Worm (Caenorhabditis elegans) whole organism, young adult: Measurements from ENCODE around the gene cyp-43A1.

Experiments used
- C17E4.6 ChIP-seq: fragments of 200-800 bp; sonication (Bioruptor generic); IDR thresholded peaks from 2 replicates; pipeline ENCODE4 v1.3.6; 2022; ENCODE audit warnings: missing genetic modification reagents, missing genetic modification characterization, missing compliant biosample characterization
- F22D6.2 ChIP-seq: sonication (generic microtip); optimal IDR thresholded peaks from 2 replicates; lab custom pipeline; 2016; ENCODE audit warnings: mild to moderate bottlenecking, missing genetic modification characterization, missing compliant biosample characterization
- F39B2.1 ChIP-seq: fragments of 200-800 bp; sonication (Bioruptor generic); IDR thresholded peaks from 2 replicates; pipeline ENCODE4 v1.3.6; 2022; ENCODE audit warnings: missing genetic modification reagents, missing genetic modification characterization, missing compliant biosample characterization
- F55B11.4 ChIP-seq: sonication (generic microtip); optimal IDR thresholded peaks from 2 replicates; lab custom pipeline; 2016; ENCODE audit warnings: missing compliant biosample characterization, missing genetic modification characterization, borderline replicate concordance; ENCODE audit not compliant: insufficient read depth
- F57A8.1 ChIP-seq: fragments of 200-800 bp; sonication (Bioruptor generic); optimal IDR thresholded peaks from 2 replicates; lab custom pipeline; 2018; ENCODE audit warnings: mild to moderate bottlenecking, missing genetic modification characterization, moderate library complexity, missing compliant biosample characterization
- F57C9.4 ChIP-seq: sonication (generic microtip); optimal IDR thresholded peaks from 2 replicates; lab custom pipeline; 2017; ENCODE audit warnings: mild to moderate bottlenecking, missing genetic modification characterization, missing compliant biosample characterization
- K12H6.12 ChIP-seq: fragments of 200-800 bp; sonication (Bioruptor generic); optimal IDR thresholded peaks from 2 replicates; lab custom pipeline; 2018; ENCODE audit warnings: mild to moderate bottlenecking, missing genetic modification characterization, missing compliant biosample characterization
- T07F8.4 ChIP-seq: sonication (generic microtip); optimal IDR thresholded peaks from 2 replicates; lab custom pipeline; 2016; ENCODE audit warnings: mild to moderate bottlenecking, missing genetic modification characterization, moderate library complexity, missing compliant biosample characterization
- T26A5.8 ChIP-seq: sonication (generic microtip); optimal IDR thresholded peaks from 2 replicates; lab custom pipeline; 2016; ENCODE audit warnings: missing genetic modification characterization, missing compliant biosample characterization
- Y53G8AR.9 ChIP-seq: fragments of 200-800 bp; sonication (Bioruptor generic); conservative IDR thresholded peaks from 2 replicates; pipeline ENCODE4 v1.3.6; 2022; ENCODE audit warnings: missing genetic modification reagents, missing genetic modification characterization, missing compliant biosample characterization
- Y67H2A.10 ChIP-seq: fragments of 200-800 bp; sonication (Bioruptor generic); conservative IDR thresholded peaks from 2 replicates; pipeline ENCODE4 v1.3.6; 2022; ENCODE audit warnings: missing genetic modification reagents, missing genetic modification characterization, missing compliant biosample characterization
- akir-1 ChIP-seq: fragments of 200-800 bp; sonication (Bioruptor generic); optimal IDR thresholded peaks from 2 replicates; lab custom pipeline; 2018; ENCODE audit warnings: mild to moderate bottlenecking, missing genetic modification characterization, moderate library complexity, missing compliant biosample characterization
- aptf-3 ChIP-seq: fragments of 200-800 bp; sonication (Bioruptor generic); IDR thresholded peaks from 2 replicates; pipeline ENCODE4 v1.3.6; 2022; ENCODE audit warnings: missing genetic modification characterization, missing compliant biosample characterization
- attf-3 ChIP-seq: fragments of 200-800 bp; sonication (Bioruptor generic); conservative IDR thresholded peaks from 2 replicates; pipeline ENCODE4 v1.3.6; 2022; ENCODE audit warnings: missing genetic modification reagents, missing genetic modification characterization, missing compliant biosample characterization
- ccch-3 ChIP-seq: fragments of 200-800 bp; sonication (Bioruptor generic); optimal IDR thresholded peaks from 2 replicates; lab custom pipeline; 2018; ENCODE audit warnings: mild to moderate bottlenecking, missing genetic modification characterization, missing compliant biosample characterization
- cebp-1 ChIP-seq, 2 experiments: fragments of 200-800 bp in 1 of 2; sonication (Bioruptor generic) in 1 of 2; sonication (generic microtip) in 1 of 2; IDR thresholded peaks in 1 of 2; optimal IDR thresholded peaks in 1 of 2; 2 replicates each; pipeline versions ENCODE4 v1.3.6 to Lab custom; 2017 to 2022; ENCODE audit warnings: missing compliant biosample characterization in 2 of 2, missing genetic modification characterization in 2 of 2, mild to moderate bottlenecking in 1 of 2, missing genetic modification reagents in 1 of 2, moderate library complexity in 1 of 2
- cebp-2 ChIP-seq: fragments of 200-800 bp; sonication (Bioruptor generic); IDR thresholded peaks from 2 replicates; pipeline ENCODE4 v1.3.6; 2022; ENCODE audit warnings: missing genetic modification characterization, missing compliant biosample characterization
- ceh-79 ChIP-seq: sonication (generic microtip); optimal IDR thresholded peaks from 2 replicates; lab custom pipeline; 2017; ENCODE audit warnings: mild to moderate bottlenecking, missing genetic modification characterization, missing compliant biosample characterization
- chd-7 ChIP-seq: sonication (generic microtip); optimal IDR thresholded peaks from 2 replicates; lab custom pipeline; 2016; ENCODE audit warnings: mild to moderate bottlenecking, missing genetic modification characterization, moderate library complexity, missing compliant biosample characterization
- die-1 ChIP-seq: sonication (generic microtip); optimal IDR thresholded peaks from 2 replicates; lab custom pipeline; 2016; ENCODE audit warnings: missing genotype, mild to moderate bottlenecking, missing genetic modification characterization, missing compliant biosample characterization
- dox-1 ChIP-seq: fragments of 200-800 bp; sonication (Bioruptor generic); IDR thresholded peaks from 2 replicates; pipeline ENCODE4 v1.3.6; 2022; ENCODE audit warnings: missing genetic modification reagents, missing genetic modification characterization, missing compliant biosample characterization
- dpff-1 ChIP-seq: sonication (generic microtip); optimal IDR thresholded peaks from 2 replicates; lab custom pipeline; 2017; ENCODE audit warnings: mild to moderate bottlenecking, missing genetic modification characterization, missing compliant biosample characterization
- dpl-1 ChIP-seq: fragments of 150-350 bp; optimal IDR thresholded peaks from 2 replicates; lab custom pipeline; 2014; ENCODE audit warnings: missing biosample characterization, missing genetic modification reagents, missing genetic modification characterization
- fkh-3 ChIP-seq: sonication (generic microtip); optimal IDR thresholded peaks from 2 replicates; lab custom pipeline; 2016; ENCODE audit warnings: mild to moderate bottlenecking, missing genetic modification characterization, missing compliant biosample characterization
- hmg-1.2 ChIP-seq: fragments of 200-800 bp; sonication (Bioruptor generic); IDR thresholded peaks from 2 replicates; pipeline ENCODE4 v1.3.6; 2022; ENCODE audit warnings: missing genetic modification reagents, missing genetic modification characterization, missing compliant biosample characterization
- hsf-1 ChIP-seq: fragments of 200-800 bp; sonication (Bioruptor generic); IDR thresholded peaks from 2 replicates; pipeline ENCODE4 v1.3.6; 2022; ENCODE audit warnings: missing genetic modification reagents, missing genetic modification characterization, missing compliant biosample characterization
- lin-26 ChIP-seq: fragments of 200-800 bp; sonication (Bioruptor generic); IDR thresholded peaks from 2 replicates; pipeline ENCODE4 v1.3.6; 2022; ENCODE audit warnings: missing genetic modification reagents, missing genetic modification characterization, missing compliant biosample characterization
- mcd-1 ChIP-seq: fragments of 200-800 bp; sonication (Bioruptor generic); IDR thresholded peaks from 2 replicates; pipeline ENCODE4 v1.3.6; 2022; ENCODE audit warnings: missing genetic modification reagents, missing genetic modification characterization, missing compliant biosample characterization
- mes-4 ChIP-seq: sonication (generic microtip); optimal IDR thresholded peaks from 2 replicates; lab custom pipeline; 2016; ENCODE audit warnings: missing genotype, missing genetic modification characterization, missing compliant biosample characterization
- nfya-2 ChIP-seq: fragments of 200-800 bp; sonication (Bioruptor generic); IDR thresholded peaks from 2 replicates; pipeline ENCODE4 v1.3.6; 2022; ENCODE audit warnings: missing genetic modification reagents, missing genetic modification characterization, missing compliant biosample characterization
- rpc-1 ChIP-seq, 2 experiments: fragments of 150-350 bp in 1 of 2; sonication (generic microtip) in 1 of 2; optimal IDR thresholded peaks; 2 replicates each; lab custom pipeline; 2014 to 2018; ENCODE audit warnings: missing biosample characterization in 1 of 2, missing genetic modification characterization in 1 of 2, missing genetic modification reagents in 1 of 2, missing genotype in 1 of 2
- sea-2 ChIP-seq: fragments of 200-800 bp; sonication (Bioruptor generic); IDR thresholded peaks from 2 replicates; pipeline ENCODE4 v1.3.6; 2022; ENCODE audit warnings: missing genetic modification characterization, missing compliant biosample characterization
- snpc-1.1 ChIP-seq: sonication (generic microtip); optimal IDR thresholded peaks from 2 replicates; lab custom pipeline; 2017; ENCODE audit warnings: missing genetic modification characterization, mild to moderate bottlenecking, missing compliant biosample characterization, antibody characterized with exemption, moderate library complexity, missing genotype, missing genetic modification reagents; ENCODE audit not compliant: insufficient read depth
- snpc-3.4 ChIP-seq: sonication (generic microtip); optimal IDR thresholded peaks from 2 replicates; lab custom pipeline; 2017; ENCODE audit warnings: missing genetic modification characterization, mild to moderate bottlenecking, missing compliant biosample characterization, antibody characterized with exemption, moderate library complexity, missing genotype, missing genetic modification reagents
- snpc-4 ChIP-seq, 5 experiments: fragments of 150-350 bp in 1 of 5; sonication (generic microtip) in 4 of 5; optimal IDR thresholded peaks; 2 replicates each; lab custom pipeline; 2014 to 2018; ENCODE audit warnings: missing genetic modification characterization in 5 of 5, missing biosample characterization in 3 of 5, antibody characterized with exemption in 2 of 5, mild to moderate bottlenecking in 2 of 5, missing compliant biosample characterization in 2 of 5, missing genotype in 2 of 5, moderate library complexity in 2 of 5, missing genetic modification reagents in 1 of 5
- xnd-1 ChIP-seq: sonication (generic microtip); optimal IDR thresholded peaks from 2 replicates; lab custom pipeline; 2016; ENCODE audit warnings: missing genotype, missing genetic modification reagents, missing genetic modification characterization, missing compliant biosample characterization
- ztf-25 ChIP-seq: fragments of 200-800 bp; sonication (Bioruptor generic); IDR thresholded peaks from 2 replicates; pipeline ENCODE4 v1.3.6; 2022; ENCODE audit warnings: missing genetic modification reagents, missing genetic modification characterization, missing compliant biosample characterization
- ztf-26 ChIP-seq: sonication (generic microtip); optimal IDR thresholded peaks from 2 replicates; lab custom pipeline; 2017; ENCODE audit warnings: missing genetic modification characterization, missing compliant biosample characterization

cyp-43A1 gene

DNA sequence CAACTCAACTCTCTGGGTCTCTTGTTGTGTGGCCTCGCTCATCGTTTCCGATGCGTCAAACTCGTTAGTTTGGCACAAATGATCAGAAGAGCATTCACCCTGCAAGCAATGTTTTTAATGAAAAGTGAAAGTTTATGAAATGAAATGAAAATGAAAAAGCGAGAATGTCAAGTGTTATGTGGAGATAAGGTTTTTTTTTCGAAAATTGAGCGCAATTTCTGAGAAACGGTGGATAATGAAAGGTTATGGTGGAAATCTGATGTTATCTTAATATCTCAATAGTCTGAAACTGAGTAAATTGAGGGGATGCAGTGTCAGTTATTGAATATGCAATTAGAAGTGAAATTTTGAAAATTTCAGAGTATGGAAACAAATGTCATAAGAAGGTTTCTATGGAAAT, 28.9 kb downstream of the cyp-43A1 start, which contains the start of gene gnrr-4:
Gene gnrr-4, minus strand, starts transcription at position 101 of the 400 bp plus-strand sequence.
- TF ChIP-seq K12H6.12: no peak
- TF ChIP-seq lin-26 (GFP tag; lab: Robert Waterston, UW): no peak
- no peak for TF ChIP-seq dpff-1
- no peak for TF ChIP-seq sea-2 (GFP tag; lab: Robert Waterston, UW)
- no peak for TF ChIP-seq hsf-1 (GFP tag; lab: Robert Waterston, UW)
- TF ChIP-seq Y67H2A.10: no peak
- no peak for TF ChIP-seq C17E4.6 (GFP tag; lab: Robert Waterston, UW)
- no peak for TF ChIP-seq fkh-3
- TF ChIP-seq, all 124 proteins: peak for 0

DNA sequence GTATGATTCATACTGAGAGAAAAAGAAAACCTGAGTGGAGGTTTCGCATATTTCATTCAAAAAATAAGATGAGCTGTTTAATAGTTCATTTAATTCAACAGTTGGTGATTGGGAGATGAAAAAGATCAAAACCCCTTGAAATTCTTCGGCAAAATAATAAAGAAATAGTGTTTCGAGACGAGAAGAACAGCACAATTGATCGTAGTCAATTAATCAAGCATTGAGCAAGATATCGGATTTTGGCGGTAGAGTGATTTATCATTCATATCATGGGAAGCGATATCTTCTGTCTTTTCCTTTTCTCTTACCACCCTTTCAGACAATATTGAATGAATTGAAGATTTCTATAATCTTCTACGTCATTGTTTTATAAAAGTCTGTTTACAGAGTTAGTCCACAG, 32.3 kb downstream of the cyp-43A1 start:
- no peak for TF ChIP-seq ceh-79 (tag; lab: Kevin White, UChicago)
- TF ChIP-seq cebp-2 (GFP tag; lab: Robert Waterston, UW): no peak
- TF ChIP-seq lin-26 (GFP tag; lab: Robert Waterston, UW): no peak
- TF ChIP-seq ztf-25 (GFP tag; lab: Robert Waterston, UW): no peak
- no peak for TF ChIP-seq F55B11.4 (tag; lab: Kevin White, UChicago)
- TF ChIP-seq akir-1: no peak
- TF ChIP-seq aptf-3 (GFP tag; lab: Robert Waterston, UW): no peak
- no peak for TF ChIP-seq F39B2.1 (GFP tag; lab: Robert Waterston, UW)
- no peak for TF ChIP-seq snpc-1.1 (tag; lab: Kevin White, UChicago)
- TF ChIP-seq ccch-3 (GFP tag; lab: Kevin White, UChicago): no peak
- no peak for TF ChIP-seq F57C9.4
- no peak for TF ChIP-seq ztf-26 (tag; lab: Kevin White, UChicago)
- no peak for TF ChIP-seq F57A8.1 (GFP tag; lab: Kevin White, UChicago)
- TF ChIP-seq attf-3 (GFP tag; lab: Robert Waterston, UW): no peak
- no peak for TF ChIP-seq xnd-1 (tag; lab: Kevin White, UChicago)
- TF ChIP-seq dpl-1 (GFP tag; lab: Kevin White, UChicago): no peak
- no peak for TF ChIP-seq mcd-1
- no peak for TF ChIP-seq mes-4
- no peak for TF ChIP-seq hmg-1.2
- TF ChIP-seq T07F8.4 (tag; lab: Kevin White, UChicago): no peak

DNA sequence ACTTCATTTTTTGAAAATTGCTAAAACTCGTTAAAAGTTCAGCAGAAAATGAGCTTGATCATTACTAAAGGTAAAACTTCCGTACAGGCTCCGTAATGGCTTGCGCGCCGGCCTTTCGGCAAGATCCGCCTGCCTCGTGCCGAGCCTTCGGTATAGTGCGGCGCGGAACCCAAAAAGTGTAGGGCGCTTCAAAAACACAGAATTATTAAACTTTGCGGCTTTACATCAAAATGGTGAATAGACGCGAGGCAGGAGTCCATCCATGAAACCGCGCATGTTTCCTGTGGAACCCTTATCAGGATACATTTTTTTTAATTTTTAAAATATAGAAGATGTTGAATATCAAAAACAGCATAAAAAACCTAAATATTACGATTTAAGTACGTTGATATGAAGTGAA, 38.8 kb downstream of the cyp-43A1 start:
- TF ChIP-seq snpc-4 (GFP tag; optimal IDR thresholded peaks at IDR 0.05; lab: Kevin White, UChicago) (peak; percentile 73), snpc-4 (tag; optimal IDR thresholded peaks at IDR 0.05; lab: Kevin White, UChicago) (peak in 3 of 4 experiments; percentile 23 to 92 (median 91)), die-1 (tag; lab: Kevin White, UChicago) (no peak), snpc-3.4 (tag; lab: Kevin White, UChicago) (peak; percentile 41), lin-26 (GFP tag; lab: Robert Waterston, UW) (no peak), Y53G8AR.9 (GFP tag; lab: Robert Waterston, UW) (no peak), rpc-1 (optimal IDR thresholded peaks at IDR 0.05; lab: Kevin White, UChicago) (peak; percentile 50), rpc-1 (tag; optimal IDR thresholded peaks at IDR 0.05; lab: Kevin White, UChicago) (peak; percentile 72), hmg-1.2 (peak; percentile 76), snpc-1.1 (tag; lab: Kevin White, UChicago) (peak; percentile 81)

DNA sequence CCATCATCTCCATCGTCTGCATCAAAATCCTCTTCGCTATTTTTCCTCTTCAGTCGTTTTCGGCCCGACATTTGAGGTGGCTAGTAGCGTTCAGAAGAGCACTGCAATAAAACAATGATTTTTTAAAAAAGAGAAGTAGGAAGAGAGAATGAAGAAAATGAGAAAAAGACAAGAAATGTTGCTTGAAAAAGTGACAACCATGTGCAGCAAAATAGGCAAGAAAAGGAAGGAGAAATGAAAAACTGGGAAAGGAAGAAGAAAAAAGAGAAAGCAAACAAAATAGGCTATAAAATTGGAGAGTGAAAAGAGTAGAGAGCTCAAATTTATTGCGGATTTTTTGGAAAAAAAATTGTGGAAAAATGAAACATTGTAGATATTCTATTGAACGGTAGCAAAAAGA, 49.0 kb downstream of the cyp-43A1 start, which contains the start of gene tag-294:
Gene tag-294, minus strand, starts transcription at position 101 of the 400 bp plus-strand sequence.
- TF ChIP-seq cebp-1 (GFP tag; IDR thresholded peaks at IDR 0.05; lab: Robert Waterston, UW) (no peak), cebp-1 (tag; optimal IDR thresholded peaks at IDR 0.05; lab: Kevin White, UChicago) (no peak), nfya-2 (GFP tag; lab: Robert Waterston, UW) (no peak), T26A5.8 (no peak), chd-7 (no peak), F22D6.2 (tag; lab: Kevin White, UChicago) (no peak), dox-1 (GFP tag; lab: Robert Waterston, UW) (no peak)
- TF ChIP-seq, all 124 proteins: peak for 0
